Worm (Caenorhabditis elegans) whole organism, L4 larva: ENCODE data around the gene nhr-157.

Experiments used
- daf-12 ChIP-seq: fragments of 150-350 bp; optimal IDR thresholded peaks from 2 replicates; lab custom pipeline; 2014; ENCODE audit warnings: missing biosample characterization, missing genetic modification reagents, missing genetic modification characterization
- mdl-1 ChIP-seq, 2 experiments: fragments of 150-350 bp in 1 of 2; sonication (generic microtip) in 1 of 2; optimal IDR thresholded peaks; 2 replicates each; lab custom pipeline; 2014 to 2017; ENCODE audit warnings: missing biosample characterization in 2 of 2, missing genetic modification characterization in 2 of 2
- unc-62 ChIP-seq, 3 experiments: fragments of 150-350 bp in 1 of 3; sonication (generic microtip); optimal IDR thresholded peaks in 2 of 3; peaks in 1 of 3; 1 replicate in 1 of 3; 2 replicates in 2 of 3; lab custom pipeline; 2014 to 2017; ENCODE audit warnings: missing biosample characterization in 3 of 3, missing genetic modification characterization in 3 of 3, missing genetic modification reagents in 3 of 3, missing genotype in 1 of 3

- TF ChIP-seq mdl-1 (tag; optimal IDR thresholded peaks at IDR 0.05; lab: Kevin White, UChicago) (no peak), unc-62 (GFP tag; optimal IDR thresholded peaks at IDR 0.05 in 1 of 2; lab: Kevin White, UChicago) (no peak), unc-62 (tag; optimal IDR thresholded peaks at IDR 0.05; lab: Kevin White, UChicago) (no peak), daf-12 (tag; lab: Kevin White, UChicago) (no peak)
These were observed 33.8 kb upstream of the nhr-157 start, which contains the start of the genes str-229 and srh-190 for ce11 chrV:3902458-3903157.
